Worm (Caenorhabditis elegans) whole organism, L2 larva: Measurements from ENCODE around the gene srw-22.

Source experiments
- Y55F3AM.14 ChIP-seq: fragments of 200-800 bp; sonication (Bioruptor generic); optimal IDR thresholded peaks from 2 replicates; lab custom pipeline; 2018; ENCODE audit warnings: mild to moderate bottlenecking, missing genetic modification characterization, missing compliant biosample characterization
- alr-1 ChIP-seq: fragments of 150-350 bp; optimal IDR thresholded peaks from 2 replicates; lab custom pipeline; 2014; ENCODE audit warnings: missing biosample characterization, missing genetic modification characterization
- ztf-11 ChIP-seq: sonication (generic microtip); optimal IDR thresholded peaks from 2 replicates; lab custom pipeline; 2017; ENCODE audit warnings: missing biosample characterization, missing genetic modification characterization

ce11 chrV:15223668-15224067, 44.7 kb upstream of the srw-22 start, which contains the start of gene srw-24:
- TF ChIP-seq alr-1 (tag; lab: Kevin White, UChicago) = no peak
- no peak for TF ChIP-seq ztf-11 (tag; lab: Kevin White, UChicago)
- TF ChIP-seq Y55F3AM.14 = no peak
